Worm (Caenorhabditis elegans): ENCODE results near the gene F27E5.9.

DNA sequence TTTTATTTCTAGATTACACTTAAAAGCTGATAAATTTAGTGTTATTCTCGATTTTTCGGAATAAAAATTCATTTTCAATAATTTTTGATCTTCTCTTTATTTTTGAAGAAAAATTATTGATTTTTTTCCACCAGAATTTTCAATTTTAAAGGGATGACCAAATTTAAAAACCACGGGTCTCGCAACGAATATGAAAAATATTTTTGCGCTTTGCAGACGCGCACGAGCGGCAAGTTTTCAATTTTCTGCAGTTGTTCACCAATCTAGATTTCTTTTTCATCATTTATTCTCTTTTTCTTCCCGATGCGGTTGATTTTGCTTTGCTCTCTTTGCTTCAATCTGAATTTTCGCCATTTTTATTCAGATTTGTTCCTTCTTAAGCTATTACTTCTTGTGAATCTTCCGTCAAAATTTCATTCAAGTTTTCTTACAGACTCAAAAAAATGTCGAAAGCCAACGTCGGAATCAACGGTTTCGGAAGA, 36.1 kb downstream of the F27E5.9 start, which contains the start of gene gpd-4:
- no peak for TF ChIP-seq fos-1 (tag; optimal IDR thresholded peaks at IDR 0.05)
- no peak for TF ChIP-seq ceh-82 (tag; optimal IDR thresholded peaks at IDR 0.05)
- no peak for TF ChIP-seq ceh-16 (tag; optimal IDR thresholded peaks at IDR 0.05)
